Worm (Caenorhabditis elegans) whole organism, L4/young adult: ENCODE results near the gene cwp-4.

ENCODE experiments used
- W03F9.2 ChIP-seq: fragments of 150-350 bp; optimal IDR thresholded peaks from 2 replicates; lab custom pipeline; 2014; ENCODE audit warnings: missing biosample characterization, missing genetic modification characterization
- him-1 ChIP-seq: sonication (generic microtip); optimal IDR thresholded peaks from 2 replicates; lab custom pipeline; 2016; ENCODE audit warnings: missing genotype, missing genetic modification reagents, missing genetic modification characterization, missing compliant biosample characterization

- no peak for TF ChIP-seq him-1
- TF ChIP-seq W03F9.2 (tag; lab: Kevin White, UChicago) = no peak
These were observed 6.9 kb upstream of the cwp-4 start for ce11 chrV:5046558-5046957.
